Worm (Caenorhabditis elegans) whole organism, midembryonic: ENCODE measurements around the gene K09D9.9.

Experiments used
- cog-1 ChIP-seq: sonication (generic microtip); optimal IDR thresholded peaks from 2 replicates; lab custom pipeline; 2016; ENCODE audit warnings: missing genetic modification characterization, missing compliant biosample characterization
- flt-1 ChIP-seq: fragments of 200-800 bp; sonication (Bioruptor generic); IDR thresholded peaks from 2 replicates; pipeline ENCODE4 v1.3.6; 2022; ENCODE audit warnings: missing genetic modification characterization, missing compliant biosample characterization
- klf-2 ChIP-seq: fragments of 200-800 bp; sonication (Bioruptor generic); conservative IDR thresholded peaks from 2 replicates; pipeline ENCODE4 v1.3.6; 2022; ENCODE audit warnings: missing genetic modification reagents, missing genetic modification characterization, missing compliant biosample characterization
- med-1 ChIP-seq: sonication (generic microtip); optimal IDR thresholded peaks from 2 replicates; lab custom pipeline; 2017; ENCODE audit warnings: missing genetic modification characterization, mild to moderate bottlenecking, missing compliant biosample characterization, antibody characterized with exemption, missing genetic modification reagents; ENCODE audit not compliant: insufficient read depth
- tab-1 ChIP-seq: fragments of 200-800 bp; sonication (Bioruptor generic); IDR thresholded peaks from 2 replicates; pipeline ENCODE4 v1.3.6; 2022; ENCODE audit warnings: missing genetic modification characterization, missing compliant biosample characterization
- ztf-23 ChIP-seq: fragments of 200-800 bp; sonication (Bioruptor generic); IDR thresholded peaks from 2 replicates; pipeline ENCODE4 v1.3.6; 2022; ENCODE audit warnings: missing genetic modification reagents, missing genetic modification characterization, missing compliant biosample characterization
- ztf-29 ChIP-seq: fragments of 200-800 bp; sonication (Bioruptor generic); IDR thresholded peaks from 2 replicates; pipeline ENCODE4 v1.3.6; 2022; ENCODE audit warnings: missing genetic modification reagents, missing genetic modification characterization, missing compliant biosample characterization

ce11 chrV:4010170-4010569 is 16.2 kb upstream of the K09D9.9 start, which contains the start of gene srh-4:
- no peak for TF ChIP-seq flt-1 (GFP tag; lab: Robert Waterston, UW)
- TF ChIP-seq klf-2, result no peak
- no peak for TF ChIP-seq cog-1 (tag; lab: Kevin White, UChicago)
- no peak for TF ChIP-seq ztf-23
- TF ChIP-seq tab-1, result no peak
- TF ChIP-seq med-1 (GFP tag; lab: Kevin White, UChicago), result no peak
- TF ChIP-seq ztf-29, result no peak
